Worm (Caenorhabditis elegans) whole organism, young adult: ENCODE data around the gene mig-17.

Experiments used
- F52B5.7 ChIP-seq: sonication (generic microtip); optimal IDR thresholded peaks from 2 replicates; lab custom pipeline; 2016; ENCODE audit warnings: mild to moderate bottlenecking, missing genetic modification characterization, missing compliant biosample characterization
- K11D2.4 ChIP-seq: fragments of 200-800 bp; sonication (Bioruptor generic); IDR thresholded peaks from 2 replicates; pipeline ENCODE4 v1.3.6; 2022; ENCODE audit warnings: missing genetic modification reagents, missing genetic modification characterization, missing compliant biosample characterization
- ama-1 ChIP-seq, 3 experiments: fragments of 150-350 bp in 1 of 3; sonication (generic microtip) in 2 of 3; optimal IDR thresholded peaks; 2 replicates each; lab custom pipeline; 2014 to 2018; ENCODE audit warnings: missing biosample characterization in 2 of 3, missing genetic modification characterization in 2 of 3, missing genetic modification reagents in 2 of 3
- dpl-1 ChIP-seq: fragments of 150-350 bp; optimal IDR thresholded peaks from 2 replicates; lab custom pipeline; 2014; ENCODE audit warnings: missing biosample characterization, missing genetic modification reagents, missing genetic modification characterization
- egl-18 ChIP-seq: fragments of 200-800 bp; sonication (Bioruptor generic); IDR thresholded peaks from 2 replicates; pipeline ENCODE4 v1.3.6; 2022; ENCODE audit warnings: missing genetic modification reagents, missing genetic modification characterization, missing compliant biosample characterization
- fkh-3 ChIP-seq: sonication (generic microtip); optimal IDR thresholded peaks from 2 replicates; lab custom pipeline; 2016; ENCODE audit warnings: mild to moderate bottlenecking, missing genetic modification characterization, missing compliant biosample characterization
- lag-1 ChIP-seq: fragments of 200-800 bp; sonication (Bioruptor generic); IDR thresholded peaks from 2 replicates; pipeline ENCODE4 v1.3.6; 2022; ENCODE audit warnings: missing genetic modification reagents, missing genetic modification characterization, missing compliant biosample characterization
- nfya-1 ChIP-seq: sonication (generic microtip); optimal IDR thresholded peaks from 2 replicates; lab custom pipeline; 2017; ENCODE audit warnings: antibody characterized with exemption, missing compliant biosample characterization, missing genetic modification characterization, borderline replicate concordance; ENCODE audit not compliant: insufficient read depth
- pha-4 ChIP-seq: fragments of 150-350 bp; sonication (generic microtip); optimal IDR thresholded peaks from 2 replicates; lab custom pipeline; 2014; ENCODE audit warnings: missing biosample characterization, missing genetic modification reagents, missing genetic modification characterization
- somi-1 ChIP-seq: fragments of 200-800 bp; sonication (Bioruptor generic); optimal IDR thresholded peaks from 2 replicates; lab custom pipeline; 2018; ENCODE audit warnings: mild to moderate bottlenecking, missing genetic modification characterization, missing compliant biosample characterization
- sptf-2 ChIP-seq: fragments of 200-800 bp; sonication (Bioruptor generic); optimal IDR thresholded peaks from 2 replicates; lab custom pipeline; 2018; ENCODE audit warnings: mild to moderate bottlenecking, missing genetic modification characterization, missing compliant biosample characterization
- tbx-9 ChIP-seq: sonication (generic microtip); optimal IDR thresholded peaks from 2 replicates; lab custom pipeline; 2016; ENCODE audit warnings: borderline replicate concordance, missing genetic modification characterization, inconsistent platforms, missing compliant biosample characterization
- tlf-1 ChIP-seq: fragments of 200-800 bp; sonication (Bioruptor generic); optimal IDR thresholded peaks from 2 replicates; lab custom pipeline; 2018; ENCODE audit warnings: mild to moderate bottlenecking, missing genetic modification characterization, missing compliant biosample characterization
- unc-62 ChIP-seq: fragments of 150-350 bp; optimal IDR thresholded peaks from 2 replicates; lab custom pipeline; 2014; ENCODE audit warnings: missing biosample characterization, missing genetic modification reagents, missing genetic modification characterization

DNA sequence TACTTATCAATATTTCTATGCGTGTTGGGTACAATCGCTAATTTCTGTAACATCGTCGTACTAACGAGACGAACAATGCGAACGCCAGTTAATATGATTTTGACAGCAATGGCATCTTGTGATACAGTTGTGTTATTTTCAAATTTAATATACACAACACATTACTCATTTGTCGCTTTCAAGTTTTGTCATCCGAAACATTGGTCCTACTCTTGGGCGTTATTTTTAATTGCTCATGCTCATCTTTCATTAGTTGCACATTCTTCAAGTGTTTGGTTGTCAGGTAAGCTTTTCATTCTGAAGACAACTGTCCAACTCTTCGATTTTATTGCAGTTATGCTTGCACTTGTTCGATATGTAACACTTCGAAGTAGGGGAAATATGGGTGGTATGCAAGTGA lies 7.3 kb upstream of the mig-17 start:
- TF ChIP-seq F52B5.7 (tag; lab: Kevin White, UChicago) (no peak), pha-4 (no peak), egl-18 (GFP tag; lab: Robert Waterston, UW) (no peak), lag-1 (GFP tag; lab: Robert Waterston, UW) (no peak), fkh-3 (no peak), nfya-1 (tag; lab: Kevin White, UChicago) (no peak), K11D2.4 (GFP tag; lab: Robert Waterston, UW) (no peak), sptf-2 (no peak), tbx-9 (no peak), somi-1 (GFP tag; lab: Kevin White, UChicago) (no peak), unc-62 (GFP tag; lab: Kevin White, UChicago) (no peak), ama-1 (optimal IDR thresholded peaks at IDR 0.05; lab: Kevin White, UChicago) (no peak), ama-1 (GFP tag; optimal IDR thresholded peaks at IDR 0.05; lab: Kevin White, UChicago) (no peak), tlf-1 (GFP tag; lab: Kevin White, UChicago) (no peak), dpl-1 (GFP tag; lab: Kevin White, UChicago) (no peak)
